Fruit fly (Drosophila melanogaster): Measurements from ENCODE around the gene CG14313.

CG14313 gene

DNA sequence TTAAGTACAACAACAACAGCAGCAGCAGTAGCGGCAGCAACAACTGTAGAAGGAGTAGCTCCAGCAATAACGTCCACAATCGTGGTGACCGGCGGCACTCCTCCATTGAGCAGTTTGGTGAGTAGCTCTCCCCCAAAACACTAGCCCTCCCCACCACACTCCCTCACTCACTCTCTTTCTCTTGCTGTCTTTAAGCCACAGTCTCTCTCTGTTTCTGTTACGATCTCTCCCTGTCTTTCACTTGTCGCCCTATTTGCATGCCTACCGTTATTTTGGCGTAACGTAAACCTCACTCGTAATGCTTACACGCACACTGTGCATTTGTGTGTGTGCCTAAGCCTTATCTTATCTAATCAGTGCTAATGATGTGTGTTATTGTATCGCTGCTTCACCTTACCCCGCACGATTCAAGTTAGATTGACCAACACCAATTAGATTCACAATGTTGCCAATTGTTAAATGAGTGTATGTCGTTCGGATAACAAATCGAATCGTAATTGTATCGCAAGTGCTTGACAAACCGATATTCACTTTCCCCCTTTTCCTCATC, 21.7 kb downstream of the CG14313 start (continued):
- TF ChIP-seq tup (GFP tag; optimal IDR thresholded peaks at IDR 0.05) (no peak), Spps (tag; optimal IDR thresholded peaks at IDR 0.05) (no peak), CG14965 (GFP tag; optimal IDR thresholded peaks at IDR 0.05; ENCODE audit: borderline replicate concordance) (no peak), sob (GFP tag; IDR thresholded peaks at IDR 0.05) (no peak), dmrt11E (tag; optimal IDR thresholded peaks at IDR 0.05) (no peak), CG16863 (GFP tag; optimal IDR thresholded peaks at IDR 0.05) (no peak), CG1647 (GFP tag; optimal IDR thresholded peaks at IDR 0.05) (no peak), CG18599 (GFP tag; optimal IDR thresholded peaks at IDR 0.05) (peak; percentile 13), pzg (GFP tag; optimal IDR thresholded peaks at IDR 0.05) (peak; percentile 3), CG2678 (tag; optimal IDR thresholded peaks at IDR 0.05) (peak; percentile 25), Blimp-1 (GFP tag; optimal IDR thresholded peaks at IDR 0.05) (no peak), cg (GFP tag; optimal IDR thresholded peaks at IDR 0.05) (peak; percentile 56), wor (GFP tag; IDR thresholded peaks at IDR 0.05) (no peak), crol (GFP tag; IDR thresholded peaks at IDR 0.05) (peak; percentile 75), CG15601 (tag; optimal IDR thresholded peaks at IDR 0.05) (no peak), caup (GFP tag; optimal IDR thresholded peaks at IDR 0.05; ENCODE audit: severe bottlenecking) (no peak), CG2116 (GFP tag; optimal IDR thresholded peaks at IDR 0.05) (no peak), Dfd (GFP tag; optimal IDR thresholded peaks at IDR 0.05) (no peak), NfI (GFP tag; optimal IDR thresholded peaks at IDR 0.05) (no peak), z (GFP tag; IDR thresholded peaks at IDR 0.05) (0 out of 3 replicates have a peak, but pooled peaks have one; percentile 61), Optix (GFP tag; IDR thresholded peaks at IDR 0.05) (no peak), CG11504 (tag; optimal IDR thresholded peaks at IDR 0.05) (no peak), peb (GFP tag; IDR thresholded peaks at IDR 0.05) (no peak), CG10543 (GFP tag; optimal IDR thresholded peaks at IDR 0.05) (no peak), schlank (tag; optimal IDR thresholded peaks at IDR 0.05) (no peak), gcm (GFP tag; optimal IDR thresholded peaks at IDR 0.05) (no peak), HmgD (GFP tag; optimal IDR thresholded peaks at IDR 0.05) (no peak), Rx (GFP tag; IDR thresholded peaks at IDR 0.05) (no peak), nmo (GFP tag; optimal IDR thresholded peaks at IDR 0.05) (no peak), CG10431 (GFP tag; optimal IDR thresholded peaks at IDR 0.05) (no peak), lola (GFP tag; optimal IDR thresholded peaks at IDR 0.05) (no peak), Hr78 (GFP tag; optimal IDR thresholded peaks at IDR 0.05) (no peak), CG12769 (tag; optimal IDR thresholded peaks at IDR 0.05) (peak; percentile 54), ac (GFP tag; optimal IDR thresholded peaks at IDR 0.05) (no peak), slou (GFP tag; optimal IDR thresholded peaks at IDR 0.05) (no peak), gce (GFP tag; IDR thresholded peaks at IDR 0.05) (no peak), pita (GFP tag; optimal IDR thresholded peaks at IDR 0.05) (no peak), dimm (GFP tag; IDR thresholded peaks at IDR 0.05) (no peak), chn (GFP tag; optimal IDR thresholded peaks at IDR 0.05) (no peak), luna (GFP tag; optimal IDR thresholded peaks at IDR 0.05) (no peak), CG10267 (tag; optimal IDR thresholded peaks at IDR 0.05) (no peak), Mes4 (GFP tag; optimal IDR thresholded peaks at IDR 0.05) (no peak), Gsc (GFP tag; IDR thresholded peaks at IDR 0.05) (no peak), CG12299 (tag; optimal IDR thresholded peaks at IDR 0.05) (no peak), CG6689 (GFP tag; IDR thresholded peaks at IDR 0.05) (no peak), Neu2 (GFP tag; optimal IDR thresholded peaks at IDR 0.05; ENCODE audit: borderline replicate concordance) (no peak), CG5953 (GFP tag; IDR thresholded peaks at IDR 0.05) (no peak), CG15479 (GFP tag; optimal IDR thresholded peaks at IDR 0.05) (no peak), CG13296 (GFP tag; optimal IDR thresholded peaks at IDR 0.05) (no peak), CG31388 (GFP tag; optimal IDR thresholded peaks at IDR 0.05) (no peak)
